Fruit fly (Drosophila melanogaster): ENCODE measurements around the gene Vsx2.

dm6 chrX:5515903-5516658 lies 43.9 kb downstream of the Vsx2 start, which contains the start of gene CG12730:
- TF ChIP-seq insv (optimal IDR thresholded peaks at IDR 0.05) (no peak), Sin3A (optimal IDR thresholded peaks at IDR 0.05) (no peak), psq (optimal IDR thresholded peaks at IDR 0.05) (no peak), h (optimal IDR thresholded peaks at IDR 0.05) (no peak), ttk (optimal IDR thresholded peaks at IDR 0.05) (no peak)
